Fruit fly (Drosophila melanogaster) whole organism, embryonic: ENCODE results near the gene Tsc1.
A peak's percentile ranks its signal among the peaks of the same experiment; 100 is the strongest.

Source experiments
- Atf6 ChIP-seq: fragments of 200-800 bp; sonication (Bioruptor generic); IDR thresholded peaks from 2 replicates; pipeline ENCODE4 v1.3.6; 2022; ENCODE audit warnings: missing biosample characterization, missing genetic modification characterization
- B-H2 ChIP-seq: fragments of 200-800 bp; sonication (Bioruptor generic); optimal IDR thresholded peaks from 2 replicates; lab custom pipeline; 2018; ENCODE audit warnings: missing biosample characterization, mild to moderate bottlenecking, missing genetic modification characterization
- BEAF-32 ChIP-seq: fragments of 200-800 bp; sonication (Bioruptor generic); optimal IDR thresholded peaks from 3 replicates; lab custom pipeline; 2017; ENCODE audit warnings: missing biosample characterization, missing genetic modification characterization, mild to moderate bottlenecking, moderate library complexity, missing genetic modification reagents
- C15 ChIP-seq: fragments of 200-800 bp; sonication (Bioruptor generic); IDR thresholded peaks from 3 replicates; pipeline ENCODE4 v1.3.6; 2022; ENCODE audit warnings: missing biosample characterization, missing genetic modification characterization
- CG10267 ChIP-seq: fragments of 200-800 bp; sonication (Bioruptor generic); optimal IDR thresholded peaks from 2 replicates; lab custom pipeline; 2018; ENCODE audit warnings: missing biosample characterization, mild to moderate bottlenecking, missing genetic modification characterization, moderate library complexity
- CG11456 ChIP-seq: fragments of 200-800 bp; sonication (Bioruptor generic); IDR thresholded peaks from 3 replicates; pipeline ENCODE4 v1.3.6; 2022; ENCODE audit warnings: missing biosample characterization, missing genetic modification characterization
- CG12391 ChIP-seq: fragments of 200-800 bp; sonication (Bioruptor generic); optimal IDR thresholded peaks from 3 replicates; lab custom pipeline; 2018; ENCODE audit warnings: missing biosample characterization, mild to moderate bottlenecking, missing genetic modification characterization, moderate library complexity
- CG13123 ChIP-seq: fragments of 200-800 bp; sonication (Bioruptor generic); optimal IDR thresholded peaks from 2 replicates; lab custom pipeline; 2016; ENCODE audit warnings: missing biosample characterization, missing genetic modification characterization
- CG15696 ChIP-seq: fragments of 200-800 bp; sonication (Bioruptor generic); optimal IDR thresholded peaks from 2 replicates; lab custom pipeline; 2019; ENCODE audit warnings: missing biosample characterization, mild to moderate bottlenecking, missing genetic modification characterization, moderate library complexity
- CG17912 ChIP-seq: fragments of 200-800 bp; sonication (Bioruptor generic); optimal IDR thresholded peaks from 2 replicates; lab custom pipeline; 2018; ENCODE audit warnings: missing biosample characterization, mild to moderate bottlenecking, missing genetic modification characterization
- CG18599 ChIP-seq: fragments of 200-800 bp; sonication (Bioruptor generic); optimal IDR thresholded peaks from 3 replicates; lab custom pipeline; 2017; ENCODE audit warnings: missing biosample characterization, missing genetic modification characterization, mild to moderate bottlenecking, moderate library complexity, missing genetic modification reagents
- CG2116 ChIP-seq: fragments of 200-800 bp; sonication (Bioruptor generic); optimal IDR thresholded peaks from 3 replicates; lab custom pipeline; 2018; ENCODE audit warnings: missing biosample characterization, mild to moderate bottlenecking, missing genetic modification characterization
- CG2129 ChIP-seq: fragments of 200-800 bp; sonication (Bioruptor generic); IDR thresholded peaks from 2 replicates; pipeline ENCODE4 v1.3.6; 2022; ENCODE audit warnings: missing biosample characterization, missing genetic modification characterization; ENCODE audit not compliant: partially characterized antibody
- CG32767 ChIP-seq: fragments of 200-800 bp; sonication (Bioruptor generic); IDR thresholded peaks from 2 replicates; pipeline ENCODE4 v1.3.6; 2022; ENCODE audit warnings: missing biosample characterization, missing genetic modification characterization
- CG3838 ChIP-seq: fragments of 200-800 bp; sonication (Bioruptor generic); optimal IDR thresholded peaks from 3 replicates; lab custom pipeline; 2016; ENCODE audit warnings: missing biosample characterization, missing genetic modification characterization
- CG5180 ChIP-seq: fragments of 200-800 bp; sonication (Bioruptor generic); optimal IDR thresholded peaks from 3 replicates; lab custom pipeline; 2017; ENCODE audit warnings: missing biosample characterization, missing genetic modification characterization, mild to moderate bottlenecking, moderate library complexity, missing genetic modification reagents
- CG6175 ChIP-seq: fragments of 200-800 bp; sonication (Bioruptor generic); IDR thresholded peaks from 3 replicates; pipeline ENCODE4 v1.3.6; 2022; ENCODE audit warnings: missing biosample characterization, missing genetic modification characterization
- CG6683 ChIP-seq: fragments of 200-800 bp; sonication (Bioruptor generic); optimal IDR thresholded peaks from 2 replicates; lab custom pipeline; 2017; ENCODE audit warnings: missing biosample characterization, mild to moderate bottlenecking, missing genetic modification characterization, missing genetic modification reagents
- CG6813 ChIP-seq: fragments of 200-800 bp; sonication (Bioruptor generic); optimal IDR thresholded peaks from 2 replicates; lab custom pipeline; 2017; ENCODE audit warnings: missing biosample characterization, missing genetic modification characterization, mild to moderate bottlenecking, moderate library complexity, missing genetic modification reagents
- CG7556 ChIP-seq: fragments of 200-800 bp; sonication (Bioruptor generic); optimal IDR thresholded peaks from 2 replicates; lab custom pipeline; 2017; ENCODE audit warnings: missing biosample characterization, mild to moderate bottlenecking, missing genetic modification characterization
- CG7745 ChIP-seq: fragments of 200-800 bp; sonication (Bioruptor generic); optimal IDR thresholded peaks from 2 replicates; lab custom pipeline; 2018; ENCODE audit warnings: missing biosample characterization, mild to moderate bottlenecking, missing genetic modification characterization, moderate library complexity
- CG8089 ChIP-seq: fragments of 200-800 bp; sonication (Bioruptor generic); optimal IDR thresholded peaks from 3 replicates; lab custom pipeline; 2016; ENCODE audit warnings: missing biosample characterization, missing genetic modification characterization
- CoRest ChIP-seq: fragments of 200-800 bp; sonication (Bioruptor generic); optimal IDR thresholded peaks from 3 replicates; lab custom pipeline; 2018; ENCODE audit warnings: missing biosample characterization, mild to moderate bottlenecking, missing genetic modification characterization, moderate library complexity
- Dref ChIP-seq: fragments of 200-800 bp; sonication (Bioruptor generic); IDR thresholded peaks from 2 replicates; pipeline ENCODE4 v1.3.6; 2022; ENCODE audit warnings: missing biosample characterization, missing genetic modification characterization
- GATAe ChIP-seq: fragments of 200-800 bp; sonication (Bioruptor generic); conservative IDR thresholded peaks from 2 replicates; pipeline ENCODE4 v1.3.6; 2022; ENCODE audit warnings: missing biosample characterization, missing genetic modification characterization
- Hmr ChIP-seq: fragments of 200-800 bp; sonication (Bioruptor generic); optimal IDR thresholded peaks from 3 replicates; lab custom pipeline; 2017; ENCODE audit warnings: mild to moderate bottlenecking, missing biosample characterization, missing genetic modification reagents, missing genetic modification characterization
- Hr3 ChIP-seq: fragments of 200-800 bp; sonication (Bioruptor generic); optimal IDR thresholded peaks from 3 replicates; lab custom pipeline; 2016; ENCODE audit warnings: missing biosample characterization, missing genetic modification characterization
- Hr78 ChIP-seq, 2 experiments: fragments of 200-800 bp in 1 of 2; fragments of >200 bp in 1 of 2; sonication (Bioruptor generic) in 1 of 2; optimal IDR thresholded peaks; 2 replicates each; lab custom pipeline; 2017 to 2019; ENCODE audit warnings: missing biosample characterization in 2 of 2, missing genetic modification characterization in 2 of 2, mild to moderate bottlenecking in 1 of 2, moderate library complexity in 1 of 2
- Hsf ChIP-seq: fragments of 200-800 bp; sonication (Bioruptor generic); optimal IDR thresholded peaks from 3 replicates; lab custom pipeline; 2016; ENCODE audit warnings: missing biosample characterization, missing genetic modification characterization
- Kr ChIP-seq: fragments of 200-800 bp; sonication (Bioruptor generic); optimal IDR thresholded peaks from 2 replicates; lab custom pipeline; 2017; ENCODE audit warnings: missing biosample characterization, mild to moderate bottlenecking, missing genetic modification characterization
- Nf-YA ChIP-seq: fragments of 200-800 bp; sonication (Bioruptor generic); IDR thresholded peaks from 2 replicates; pipeline ENCODE4 v1.3.6; 2022; ENCODE audit warnings: missing biosample characterization, missing genetic modification characterization
- NfI ChIP-seq: fragments of 200-800 bp; sonication (Bioruptor generic); optimal IDR thresholded peaks from 3 replicates; lab custom pipeline; 2018; ENCODE audit warnings: missing biosample characterization, mild to moderate bottlenecking, missing genetic modification characterization, moderate library complexity
- Opbp ChIP-seq: fragments of 200-800 bp; sonication (Bioruptor generic); IDR thresholded peaks from 3 replicates; pipeline ENCODE4 v1.3.6; 2022; ENCODE audit warnings: missing biosample characterization, missing genetic modification characterization; ENCODE audit not compliant: partially characterized antibody
- Poxn ChIP-seq: fragments of 200-800 bp; sonication (Bioruptor generic); IDR thresholded peaks from 2 replicates; pipeline ENCODE4 v1.3.6; 2022; ENCODE audit warnings: missing biosample characterization, missing genetic modification characterization
- Rfx ChIP-seq: fragments of 200-800 bp; sonication (Bioruptor generic); IDR thresholded peaks from 2 replicates; pipeline ENCODE4 v1.3.6; 2022; ENCODE audit warnings: missing biosample characterization, missing genetic modification characterization
- cas ChIP-seq: fragments of 200-800 bp; sonication (Bioruptor generic); IDR thresholded peaks from 2 replicates; pipeline ENCODE4 v1.3.6; 2022; ENCODE audit warnings: missing biosample characterization, missing genetic modification characterization
- dati ChIP-seq: fragments of 200-800 bp; sonication (Bioruptor generic); IDR thresholded peaks from 2 replicates; pipeline ENCODE4 v1.3.6; 2022; ENCODE audit warnings: missing biosample characterization, missing genetic modification characterization
- dmrt99B ChIP-seq: fragments of 200-800 bp; sonication (Bioruptor generic); optimal IDR thresholded peaks from 2 replicates; lab custom pipeline; 2018; ENCODE audit warnings: missing biosample characterization, mild to moderate bottlenecking, missing genetic modification characterization, moderate library complexity
- en ChIP-seq: fragments of 200-800 bp; sonication (Bioruptor generic); optimal IDR thresholded peaks from 2 replicates; lab custom pipeline; 2016; ENCODE audit warnings: missing biosample characterization, missing genetic modification characterization
- fd64A ChIP-seq: fragments of 200-800 bp; sonication (Bioruptor generic); optimal IDR thresholded peaks from 3 replicates; lab custom pipeline; 2018; ENCODE audit warnings: missing biosample characterization, mild to moderate bottlenecking, missing genetic modification characterization
- hb ChIP-seq: fragments of 200-800 bp; sonication (Bioruptor generic); IDR thresholded peaks from 3 replicates; pipeline ENCODE4 v1.3.6; 2022; ENCODE audit warnings: missing biosample characterization, missing genetic modification characterization; ENCODE audit not compliant: partially characterized antibody
- hbn ChIP-seq: fragments of 200-800 bp; sonication (Bioruptor generic); IDR thresholded peaks from 2 replicates; pipeline ENCODE4 v1.3.6; 2022; ENCODE audit warnings: missing biosample characterization, missing genetic modification characterization; ENCODE audit not compliant: partially characterized antibody
- luna ChIP-seq: fragments of 200-800 bp; sonication (Bioruptor generic); optimal IDR thresholded peaks from 2 replicates; lab custom pipeline; 2016; ENCODE audit warnings: missing biosample characterization, missing genetic modification characterization
- oc ChIP-seq: fragments of 200-800 bp; sonication (Bioruptor generic); optimal IDR thresholded peaks from 2 replicates; lab custom pipeline; 2018; ENCODE audit warnings: missing biosample characterization, mild to moderate bottlenecking, missing genetic modification characterization, moderate library complexity
- row ChIP-seq: fragments of 200-800 bp; sonication (Bioruptor generic); IDR thresholded peaks from 3 replicates; pipeline ENCODE4 v1.3.6; 2022; ENCODE audit warnings: missing biosample characterization, missing genetic modification characterization
- sd ChIP-seq: fragments of 200-800 bp; sonication (Bioruptor generic); optimal IDR thresholded peaks from 3 replicates; lab custom pipeline; 2018; ENCODE audit warnings: missing biosample characterization, mild to moderate bottlenecking, missing genetic modification characterization, moderate library complexity
- tll ChIP-seq, 2 experiments: fragments of 200-800 bp in 1 of 2; fragments of >200 bp in 1 of 2; sonication (Bioruptor generic) in 1 of 2; optimal IDR thresholded peaks; 2 replicates each; lab custom pipeline; 2017 to 2019; ENCODE audit warnings: missing biosample characterization in 2 of 2, missing genetic modification characterization in 2 of 2, mild to moderate bottlenecking in 1 of 2, moderate library complexity in 1 of 2
- unc-4 ChIP-seq: fragments of 200-800 bp; sonication (Bioruptor generic); IDR thresholded peaks from 2 replicates; pipeline ENCODE4 v1.3.6; 2022; ENCODE audit warnings: missing biosample characterization, missing genetic modification characterization; ENCODE audit not compliant: partially characterized antibody

The Tsc1 gene

DNA sequence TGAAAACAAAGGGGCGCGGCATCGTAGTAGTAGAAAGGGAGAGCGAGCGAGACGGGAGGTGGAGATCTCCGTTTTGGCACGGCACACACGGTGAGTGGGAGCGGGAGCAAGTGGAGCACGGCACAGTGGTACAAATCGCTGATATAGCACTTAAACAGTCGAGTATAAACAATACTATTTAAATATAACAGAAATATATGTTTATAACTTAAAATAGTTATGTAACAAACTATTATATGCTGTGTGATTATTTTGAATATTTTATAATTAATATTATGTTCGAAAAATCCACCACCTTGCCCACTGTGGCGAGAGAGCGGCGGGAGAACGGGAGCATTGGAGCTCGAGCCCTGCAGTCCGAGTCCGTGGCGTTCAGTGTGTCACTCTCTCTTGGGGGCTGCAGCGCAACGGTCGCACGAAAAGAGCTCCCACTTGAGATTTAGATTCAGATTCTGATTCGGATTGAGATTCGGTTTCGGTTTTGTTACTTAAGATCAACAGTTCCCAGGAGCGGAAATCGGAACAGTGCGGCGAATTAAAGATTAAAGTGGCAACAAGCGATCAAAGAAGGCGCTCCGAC, 11.0 kb downstream of the Tsc1 start, which contains the start of gene Kal1 (continued):
- peak; percentile 86 for TF ChIP-seq Hmr (GFP tag; lab: Kevin White, UChicago)
- no peak for TF ChIP-seq Kr
- TF ChIP-seq CG2116 (GFP tag; lab: Kevin White, UChicago) = peak; percentile 65
- no peak for TF ChIP-seq CG8089
- no peak for TF ChIP-seq tll (GFP tag; optimal IDR thresholded peaks at IDR 0.05; lab: Kevin White, UChicago)
- no peak for TF ChIP-seq en
- peak; percentile 5 for TF ChIP-seq CG17912 (GFP tag; lab: Kevin White, UChicago)
- TF ChIP-seq CG6683 (GFP tag; lab: Kevin White, UChicago) = peak; percentile 85
- no peak for TF ChIP-seq CG2129 (GFP tag; lab: Robert Waterston, UW)
- peak; percentile 26 for TF ChIP-seq Hsf (GFP tag; lab: Kevin White, UChicago)
- peak; percentile 83 for TF ChIP-seq NfI (GFP tag; lab: Kevin White, UChicago)
- peak; percentile 97 for TF ChIP-seq row (GFP tag; lab: Robert Waterston, UW)
- peak; percentile 69; the same call in 1 of the 3 replicates for TF ChIP-seq CG11456 (GFP tag; lab: Robert Waterston, UW)
- TF ChIP-seq Opbp = no peak
- TF ChIP-seq Atf6 (GFP tag; lab: Robert Waterston, UW) = peak; percentile 89
- TF ChIP-seq fd64A = peak; percentile 90
- TF ChIP-seq CoRest (tag; lab: Kevin White, UChicago) = peak; percentile 90
- TF ChIP-seq CG5180 (GFP tag; lab: Kevin White, UChicago) = peak; percentile 85
- TF ChIP-seq CG10267 (tag; lab: Kevin White, UChicago) = peak; percentile 91
- TF ChIP-seq CG6813 = peak; percentile 91
- no peak for TF ChIP-seq BEAF-32
- TF ChIP-seq Rfx (GFP tag; lab: Robert Waterston, UW) = peak; percentile 80
- TF ChIP-seq B-H2 (GFP tag; lab: Kevin White, UChicago) = no peak
- TF ChIP-seq CG32767 (GFP tag; lab: Robert Waterston, UW) = peak; percentile 95
- no peak for TF ChIP-seq Poxn (GFP tag; lab: Robert Waterston, UW)
- TF ChIP-seq Nf-YA (GFP tag; lab: Robert Waterston, UW) = peak; percentile 84
- TF ChIP-seq Hr3 (GFP tag; lab: Kevin White, UChicago) = peak; percentile 87
- no peak for TF ChIP-seq luna (GFP tag; lab: Kevin White, UChicago)
- no peak for TF ChIP-seq hb (GFP tag; lab: Robert Waterston, UW)
- TF ChIP-seq sd (tag; lab: Kevin White, UChicago) = peak; percentile 51
- TF ChIP-seq Dref (GFP tag; lab: Robert Waterston, UW) = no peak
- peak; percentile 58; the same call in 2 of the 3 replicates for TF ChIP-seq CG6175 (GFP tag; lab: Robert Waterston, UW)
- no peak for TF ChIP-seq hbn (GFP tag; lab: Robert Waterston, UW)
- TF ChIP-seq CG12391 = peak; percentile 94
- peak; percentile 94 for TF ChIP-seq CG7556 (GFP tag; lab: Kevin White, UChicago)
- TF ChIP-seq dmrt99B = peak; percentile 96
- TF ChIP-seq Hr78 (GFP tag; optimal IDR thresholded peaks at IDR 0.05; lab: Kevin White, UChicago) = peak in 1 of 2 experiments; percentile 82
- 0 out of 2 replicates have a peak, but pooled peaks have one; percentile 20 for TF ChIP-seq GATAe (GFP tag; lab: Robert Waterston, UW)
- TF ChIP-seq CG13123 (GFP tag; lab: Kevin White, UChicago) = peak; percentile 72
- peak; percentile 53 for TF ChIP-seq CG15696 (tag; lab: Kevin White, UChicago)
- peak; percentile 51; the same call in 1 of the 2 replicates for TF ChIP-seq dati
- TF ChIP-seq CG18599 (GFP tag; lab: Kevin White, UChicago) = peak; percentile 92
- TF ChIP-seq oc (tag; lab: Kevin White, UChicago) = peak; percentile 96
- peak; percentile 68; the same call in 1 of the 3 replicates for TF ChIP-seq C15 (GFP tag; lab: Robert Waterston, UW)
- TF ChIP-seq unc-4 (GFP tag; lab: Robert Waterston, UW) = no peak
- TF ChIP-seq CG7745 (tag; lab: Kevin White, UChicago) = peak; percentile 32
- TF ChIP-seq CG3838 (GFP tag; lab: Kevin White, UChicago) = no peak
- TF ChIP-seq cas (GFP tag; lab: Robert Waterston, UW) = peak; percentile 57
